Worm (Caenorhabditis elegans): Measurements from ENCODE around the gene ttr-46.

ttr-46 gene

ce11 chrV:9964152-9964785 lies 13.2 kb downstream of the ttr-46 start:
- TF ChIP-seq zip-4 (GFP tag; optimal IDR thresholded peaks at IDR 0.05) = no peak
- no peak for TF ChIP-seq efl-1 (optimal IDR thresholded peaks at IDR 0.05)
- peak in 1 of 2 experiments; percentile 88 for TF ChIP-seq efl-1 (GFP tag; optimal IDR thresholded peaks at IDR 0.05 in 1 of 2)
- no peak for TF ChIP-seq fos-1 (tag; optimal IDR thresholded peaks at IDR 0.05)
- no peak for TF ChIP-seq lin-13 (GFP tag; optimal IDR thresholded peaks at IDR 0.05)
- TF ChIP-seq dpl-1 (GFP tag; optimal IDR thresholded peaks at IDR 0.05) = no peak
- no peak for TF ChIP-seq ztf-4 (tag; optimal IDR thresholded peaks at IDR 0.05)
- no peak for TF ChIP-seq ces-1 (GFP tag; optimal IDR thresholded peaks at IDR 0.05)
- no peak for TF ChIP-seq lir-3 (tag; optimal IDR thresholded peaks at IDR 0.05; ENCODE audit: poor library complexity)
- no peak for TF ChIP-seq ama-1 (optimal IDR thresholded peaks at IDR 0.05)
- no peak for TF ChIP-seq nhr-84 (tag; optimal IDR thresholded peaks at IDR 0.05)
- no peak for TF ChIP-seq ceh-88 (GFP tag; IDR thresholded peaks at IDR 0.05)
- TF ChIP-seq C04F5.9 (tag; optimal IDR thresholded peaks at IDR 0.05) = no peak
- TF ChIP-seq isw-1 (GFP tag; IDR thresholded peaks at IDR 0.05) = no peak
- no peak for TF ChIP-seq lin-15B (tag; optimal IDR thresholded peaks at IDR 0.05)
- TF ChIP-seq grh-1 (GFP tag; IDR thresholded peaks at IDR 0.05) = no peak
- TF ChIP-seq fkh-10 (GFP tag; optimal IDR thresholded peaks at IDR 0.05) = no peak
- no peak for TF ChIP-seq ceh-8 (GFP tag; optimal IDR thresholded peaks at IDR 0.05)
- TF ChIP-seq lin-39 (tag; optimal IDR thresholded peaks at IDR 0.05) = no peak
- TF ChIP-seq fkh-8 (tag; optimal IDR thresholded peaks at IDR 0.05) = peak; percentile 50
- no peak for TF ChIP-seq mep-1 (tag; optimal IDR thresholded peaks at IDR 0.05)
- TF ChIP-seq rnt-1 (tag; optimal IDR thresholded peaks at IDR 0.05) = no peak
- TF ChIP-seq nhr-90 (tag; optimal IDR thresholded peaks at IDR 0.05; ENCODE audit: poor library complexity) = no peak
- no peak for TF ChIP-seq hlh-17 (GFP tag; optimal IDR thresholded peaks at IDR 0.05; ENCODE audit: borderline replicate concordance)
- no peak for TF ChIP-seq nhr-85 (tag)
- no peak for TF ChIP-seq vab-15 (tag; optimal IDR thresholded peaks at IDR 0.05)
- no peak for TF ChIP-seq jun-1 (tag; optimal IDR thresholded peaks at IDR 0.05)
- no peak for TF ChIP-seq pqm-1 (tag; optimal IDR thresholded peaks at IDR 0.05)
- no peak for TF ChIP-seq snpc-4 (tag; optimal IDR thresholded peaks at IDR 0.05)
- no peak for TF ChIP-seq nhr-76 (tag; optimal IDR thresholded peaks at IDR 0.05)
- no peak for TF ChIP-seq ceh-90 (tag; optimal IDR thresholded peaks at IDR 0.05)
- TF ChIP-seq sox-4 (tag; optimal IDR thresholded peaks at IDR 0.05) = no peak
- no peak for TF ChIP-seq ztf-11 (tag; optimal IDR thresholded peaks at IDR 0.05)
- TF ChIP-seq skn-1 (tag; optimal IDR thresholded peaks at IDR 0.05) = no peak
- TF ChIP-seq hlh-4 (tag; optimal IDR thresholded peaks at IDR 0.05) = no peak
- no peak for TF ChIP-seq ets-5 (GFP tag; IDR thresholded peaks at IDR 0.05)
- TF ChIP-seq dsc-1 (tag; optimal IDR thresholded peaks at IDR 0.05) = peak; percentile 32
- peak; percentile 1 for TF ChIP-seq nhr-47 (tag; optimal IDR thresholded peaks at IDR 0.05)
- TF ChIP-seq fkh-4 (tag; optimal IDR thresholded peaks at IDR 0.05; ENCODE audit: borderline replicate concordance) = no peak
- TF ChIP-seq unc-62 (GFP tag; optimal IDR thresholded peaks at IDR 0.05) = no peak
- TF ChIP-seq lin-14 (GFP tag; optimal IDR thresholded peaks at IDR 0.05) = peak; percentile 54

DNA sequence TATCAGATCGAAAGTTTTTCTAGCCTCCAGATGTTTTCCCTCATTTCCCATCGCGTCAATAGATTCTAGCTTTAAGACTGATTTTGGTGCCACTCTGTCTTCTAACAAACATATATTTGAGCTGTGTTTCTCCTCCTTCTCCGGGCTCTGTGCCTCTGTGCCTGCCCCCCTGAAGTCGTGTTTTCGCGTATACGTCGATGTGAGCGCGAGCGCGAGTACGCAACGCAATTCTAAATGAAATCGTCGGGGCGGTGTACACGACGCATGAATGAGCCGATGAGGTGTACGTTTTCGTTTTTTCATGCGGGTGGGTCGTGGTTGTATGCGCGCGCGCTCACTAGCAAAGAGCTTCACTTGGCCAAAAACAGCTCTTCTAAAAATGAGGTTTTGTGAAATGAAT lies 14.9 kb downstream of the ttr-46 start:
- TF ChIP-seq fkh-10 (GFP tag; optimal IDR thresholded peaks at IDR 0.05) (no peak), fkh-8 (tag; optimal IDR thresholded peaks at IDR 0.05) (peak; percentile 33), lin-14 (GFP tag; optimal IDR thresholded peaks at IDR 0.05) (peak; percentile 21), C04F5.9 (tag; optimal IDR thresholded peaks at IDR 0.05) (no peak), pqm-1 (tag; optimal IDR thresholded peaks at IDR 0.05) (no peak), sptf-1 (tag; optimal IDR thresholded peaks at IDR 0.05) (no peak)
